Fruit fly (Drosophila melanogaster) whole organism, adult: Measurements from ENCODE around the gene Ugt35A1.

Experiments used
- CG1620 ChIP-seq: fragments of 200-800 bp; sonication (Bioruptor generic); optimal IDR thresholded peaks from 2 replicates; lab custom pipeline; 2016; ENCODE audit warnings: missing biosample characterization, missing genetic modification characterization
- CG7045 ChIP-seq: fragments of 200-800 bp; sonication (Bioruptor generic); optimal IDR thresholded peaks from 2 replicates; lab custom pipeline; 2017; ENCODE audit warnings: missing biosample characterization, mild to moderate bottlenecking, missing genetic modification characterization
- Clk ChIP-seq: fragments of 200-800 bp; sonication (Bioruptor generic); optimal IDR thresholded peaks from 2 replicates; lab custom pipeline; 2017; ENCODE audit warnings: missing biosample characterization, missing genetic modification characterization

DNA sequence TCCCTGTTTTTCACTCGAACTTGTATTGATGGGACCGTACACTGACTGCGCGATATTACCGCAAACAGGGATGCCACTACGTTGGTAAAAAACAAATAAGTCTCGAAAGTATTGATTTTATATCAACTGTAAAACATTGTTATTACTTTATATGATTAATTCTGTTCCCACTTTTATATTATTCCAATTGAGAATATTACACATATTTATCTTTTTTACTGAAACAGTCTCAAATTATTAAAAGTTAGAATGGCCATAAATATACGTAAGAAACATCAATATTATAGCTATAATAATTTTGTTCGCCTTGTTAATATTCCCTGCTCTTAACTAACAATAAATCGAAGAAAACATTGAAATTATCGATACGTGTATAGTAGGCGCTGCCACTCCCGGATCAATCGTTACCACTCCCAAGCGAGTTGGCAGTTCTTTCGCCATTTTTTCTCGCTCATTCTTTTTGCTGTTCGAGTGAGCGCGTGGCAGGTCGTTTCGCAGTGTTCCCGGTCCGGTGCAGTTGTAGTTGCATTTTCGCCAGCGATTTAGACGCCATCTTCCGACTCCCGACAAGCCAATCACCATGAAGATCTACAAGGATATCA lies 37.4 kb upstream of the Ugt35A1 start, which contains the start of the genes SdhC and Tctp:
- TF ChIP-seq Clk (GFP tag; lab: Kevin White, UChicago): no peak
- peak; percentile 51 for TF ChIP-seq CG1620
- TF ChIP-seq CG7045 (GFP tag; lab: Kevin White, UChicago): peak; percentile 48
